Fruit fly (Drosophila melanogaster): ENCODE measurements around the gene mask.

mask gene

DNA sequence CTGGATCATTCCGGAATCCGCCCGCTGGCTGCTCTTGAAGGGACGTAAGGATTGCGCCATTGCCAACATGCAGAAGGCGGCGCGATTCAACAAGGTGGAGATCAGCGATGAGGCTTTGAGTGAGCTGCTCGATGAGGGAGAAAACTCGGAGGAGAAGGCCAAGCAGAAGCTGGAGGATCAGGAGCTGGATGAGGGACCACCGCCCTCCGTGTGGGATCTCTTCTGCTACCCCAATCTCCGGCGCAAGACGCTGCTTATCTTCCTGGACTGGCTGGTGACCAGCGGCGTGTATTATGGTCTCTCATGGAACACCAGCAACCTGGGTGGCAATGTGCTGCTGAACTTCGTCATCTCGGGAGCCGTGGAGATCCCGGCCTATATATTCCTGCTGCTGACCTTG is 43.9 kb downstream of the mask start:
- TF ChIP-seq Pif1B (GFP tag; optimal IDR thresholded peaks at IDR 0.05) (no peak), CG8159 (tag; optimal IDR thresholded peaks at IDR 0.05) (no peak), CG9948 (tag; optimal IDR thresholded peaks at IDR 0.05) (no peak), Snoo (tag; optimal IDR thresholded peaks at IDR 0.05) (no peak), EcR (GFP tag; optimal IDR thresholded peaks at IDR 0.05) (no peak), Pif1A (GFP tag; optimal IDR thresholded peaks at IDR 0.05) (no peak), Ets98B (GFP tag; IDR thresholded peaks at IDR 0.05) (no peak), CG13204 (GFP tag; optimal IDR thresholded peaks at IDR 0.05) (no peak), CG8301 (tag; optimal IDR thresholded peaks at IDR 0.05) (no peak), CG32121 (GFP tag; IDR thresholded peaks at IDR 0.05) (no peak)

DNA sequence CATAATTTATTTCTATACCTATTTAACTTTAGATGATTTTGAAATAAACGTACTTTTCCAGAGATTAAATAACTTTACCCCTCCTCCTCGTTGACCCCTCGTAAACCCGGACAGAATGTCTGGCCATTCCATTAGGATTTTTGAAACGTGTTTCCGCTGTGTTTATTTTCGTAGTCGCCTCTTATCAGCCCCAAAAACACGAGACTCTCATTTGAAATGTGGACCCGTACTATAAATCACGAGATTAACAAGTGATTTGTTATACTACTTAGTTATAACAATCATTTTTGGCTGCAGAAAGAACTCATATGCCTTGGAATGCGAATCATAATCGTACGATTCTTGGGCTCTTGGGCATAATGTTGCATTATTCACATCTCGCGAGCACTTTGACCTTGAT is 45.1 kb downstream of the mask start:
- no peak for TF ChIP-seq gl (tag; optimal IDR thresholded peaks at IDR 0.05)
- TF ChIP-seq CG8301 (tag; optimal IDR thresholded peaks at IDR 0.05): no peak
- TF ChIP-seq CG14655 (GFP tag; optimal IDR thresholded peaks at IDR 0.05): no peak
- TF ChIP-seq CG17806 (tag; optimal IDR thresholded peaks at IDR 0.05): no peak
- TF ChIP-seq CG32121 (GFP tag; IDR thresholded peaks at IDR 0.05): no peak
- TF ChIP-seq CG4496 (GFP tag; IDR thresholded peaks at IDR 0.05): no peak
- TF ChIP-seq fd96Ca (GFP tag; IDR thresholded peaks at IDR 0.05): no peak
- no peak for TF ChIP-seq CG15710 (tag; optimal IDR thresholded peaks at IDR 0.05)
- TF ChIP-seq CG10348 (GFP tag; IDR thresholded peaks at IDR 0.05): no peak
- TF ChIP-seq Snoo (tag; optimal IDR thresholded peaks at IDR 0.05): no peak
- no peak for TF ChIP-seq rn (GFP tag; IDR thresholded peaks at IDR 0.05)
- no peak for TF ChIP-seq CG12605 (GFP tag; IDR thresholded peaks at IDR 0.05)
- no peak for TF ChIP-seq EcR (GFP tag; optimal IDR thresholded peaks at IDR 0.05)
- no peak for TF ChIP-seq D1 (tag; optimal IDR thresholded peaks at IDR 0.05)
- TF ChIP-seq CG13204 (GFP tag; optimal IDR thresholded peaks at IDR 0.05): no peak
- TF ChIP-seq Pif1A (GFP tag; optimal IDR thresholded peaks at IDR 0.05): no peak
- no peak for TF ChIP-seq CG8159 (tag; optimal IDR thresholded peaks at IDR 0.05)
- no peak for TF ChIP-seq CG9948 (tag; optimal IDR thresholded peaks at IDR 0.05)

dm6 chr3R:24276104-24277008 is 46.0 kb downstream of the mask start, which contains the start of gene Orct:
Orct (plus strand) TSS chr3R:24276260.
- TF ChIP-seq CG8301 (tag; optimal IDR thresholded peaks at IDR 0.05): peak; percentile 52
- peak; percentile 65 for TF ChIP-seq Snoo (tag; optimal IDR thresholded peaks at IDR 0.05)
- TF ChIP-seq CG12605 (GFP tag; IDR thresholded peaks at IDR 0.05): no peak
- TF ChIP-seq rn (GFP tag; IDR thresholded peaks at IDR 0.05): no peak
- peak; percentile 21 for TF ChIP-seq Pif1B (GFP tag; optimal IDR thresholded peaks at IDR 0.05)
- TF ChIP-seq CG10348 (GFP tag; IDR thresholded peaks at IDR 0.05): no peak
- TF ChIP-seq CG15710 (tag; optimal IDR thresholded peaks at IDR 0.05): peak; percentile 60
- TF ChIP-seq CG32121 (GFP tag; IDR thresholded peaks at IDR 0.05): peak; percentile 46; the same call in 1 of the 2 replicates
- peak; percentile 76 for TF ChIP-seq CG8159 (tag; optimal IDR thresholded peaks at IDR 0.05)
- TF ChIP-seq Pif1A (GFP tag; optimal IDR thresholded peaks at IDR 0.05): peak; percentile 65
- no peak for TF ChIP-seq D1 (tag; optimal IDR thresholded peaks at IDR 0.05)
- peak; percentile 6 for TF ChIP-seq CG34367 (tag; optimal IDR thresholded peaks at IDR 0.05)
- no peak for TF ChIP-seq gl (tag; optimal IDR thresholded peaks at IDR 0.05)
- TF ChIP-seq CG14655 (GFP tag; optimal IDR thresholded peaks at IDR 0.05): peak; percentile 65
- TF ChIP-seq CG13204 (GFP tag; optimal IDR thresholded peaks at IDR 0.05): peak; percentile 96
- peak; percentile 50 for TF ChIP-seq CG9948 (tag; optimal IDR thresholded peaks at IDR 0.05)
- TF ChIP-seq fd96Ca (GFP tag; IDR thresholded peaks at IDR 0.05): peak; percentile 47; the same call in 2 of the 3 replicates
- peak; percentile 34 for TF ChIP-seq CG17806 (tag; optimal IDR thresholded peaks at IDR 0.05)
- TF ChIP-seq CG4496 (GFP tag; IDR thresholded peaks at IDR 0.05): no peak; the same call in 2 of the 3 replicates
- TF ChIP-seq Ets98B (GFP tag; IDR thresholded peaks at IDR 0.05): no peak
- peak; percentile 59 for TF ChIP-seq EcR (GFP tag; optimal IDR thresholded peaks at IDR 0.05)

DNA sequence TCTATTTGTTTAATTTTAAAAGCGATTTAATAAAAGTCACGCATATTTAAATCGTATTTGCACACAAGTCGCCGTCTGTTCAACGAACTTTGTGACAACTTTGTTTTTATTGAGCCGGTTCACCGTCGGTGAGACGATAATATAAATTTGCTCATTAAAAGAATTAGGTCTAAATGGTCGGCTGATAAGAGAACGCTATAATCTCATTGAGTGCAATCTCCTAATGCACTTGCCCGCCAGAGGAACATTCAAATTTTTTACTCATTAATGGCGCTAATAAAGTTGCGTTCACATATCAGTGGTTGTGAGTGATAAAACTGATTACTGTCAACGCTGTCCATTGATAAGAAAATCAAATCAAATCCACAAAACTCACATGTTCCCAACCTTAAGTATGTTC is 48.4 kb downstream of the mask start:
- TF ChIP-seq CG34367 (tag; optimal IDR thresholded peaks at IDR 0.05): no peak

dm6 chr3R:24279291-24279690 is 48.9 kb downstream of the mask start, which contains the start of gene shps:
shps (plus strand) TSS chr3R:24279572.
- TF ChIP-seq CG32121 (GFP tag; IDR thresholded peaks at IDR 0.05): 0 out of 2 replicates have a peak, but pooled peaks have one; percentile 9
- no peak for TF ChIP-seq CG17806 (tag; optimal IDR thresholded peaks at IDR 0.05)
- peak; percentile 21 for TF ChIP-seq EcR (GFP tag; optimal IDR thresholded peaks at IDR 0.05)

DNA sequence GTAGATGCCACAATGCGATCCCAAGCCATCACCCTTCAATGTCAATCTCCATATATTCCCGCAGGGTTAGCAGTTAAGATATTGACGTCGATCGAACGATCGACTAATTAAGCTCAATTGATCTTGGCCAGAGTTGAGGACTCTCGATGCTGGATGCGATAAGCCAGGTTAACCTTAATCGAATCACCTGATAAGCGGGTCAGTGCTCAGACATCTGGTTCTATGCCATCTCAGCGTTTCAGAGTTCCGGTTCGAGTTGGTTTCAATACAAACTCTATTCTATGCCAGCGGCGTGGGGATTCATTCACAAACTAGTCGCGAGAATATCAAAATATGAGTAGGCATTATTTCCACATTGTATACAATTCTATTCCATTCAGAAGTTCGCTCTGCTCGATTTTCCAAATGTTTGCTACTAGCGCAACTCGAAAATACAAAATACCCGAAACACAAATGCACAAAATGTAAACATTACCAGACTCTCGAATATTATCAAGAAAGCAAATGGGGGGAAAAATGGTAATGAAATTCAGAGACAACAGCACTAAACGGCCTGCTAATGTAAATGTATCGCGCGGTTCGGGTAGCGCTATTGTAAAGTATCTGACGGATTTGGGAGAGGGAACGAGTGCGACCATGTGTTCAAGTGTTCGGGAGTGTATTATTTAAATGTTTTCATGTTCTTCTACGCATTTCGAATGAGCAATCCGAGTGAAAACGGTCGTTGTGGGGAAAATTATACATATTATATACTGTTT is 52.4 kb downstream of the mask start:
- TF ChIP-seq Ets98B (GFP tag; IDR thresholded peaks at IDR 0.05) (no peak), CG13204 (GFP tag; optimal IDR thresholded peaks at IDR 0.05) (no peak), gl (tag; optimal IDR thresholded peaks at IDR 0.05) (no peak), CG32121 (GFP tag; IDR thresholded peaks at IDR 0.05) (no peak), EcR (GFP tag; optimal IDR thresholded peaks at IDR 0.05) (no peak), CG9948 (tag; optimal IDR thresholded peaks at IDR 0.05) (no peak), CG12605 (GFP tag; IDR thresholded peaks at IDR 0.05) (no peak), D1 (tag; optimal IDR thresholded peaks at IDR 0.05) (no peak), CG8159 (tag; optimal IDR thresholded peaks at IDR 0.05) (no peak), CG8301 (tag; optimal IDR thresholded peaks at IDR 0.05) (no peak), CG4496 (GFP tag; IDR thresholded peaks at IDR 0.05) (no peak), CG14655 (GFP tag; optimal IDR thresholded peaks at IDR 0.05) (no peak), fd96Ca (GFP tag; IDR thresholded peaks at IDR 0.05) (no peak)

All from whole organism, pupa.